Worm (Caenorhabditis elegans): ENCODE data around the gene col-171.

The col-171 gene

DNA sequence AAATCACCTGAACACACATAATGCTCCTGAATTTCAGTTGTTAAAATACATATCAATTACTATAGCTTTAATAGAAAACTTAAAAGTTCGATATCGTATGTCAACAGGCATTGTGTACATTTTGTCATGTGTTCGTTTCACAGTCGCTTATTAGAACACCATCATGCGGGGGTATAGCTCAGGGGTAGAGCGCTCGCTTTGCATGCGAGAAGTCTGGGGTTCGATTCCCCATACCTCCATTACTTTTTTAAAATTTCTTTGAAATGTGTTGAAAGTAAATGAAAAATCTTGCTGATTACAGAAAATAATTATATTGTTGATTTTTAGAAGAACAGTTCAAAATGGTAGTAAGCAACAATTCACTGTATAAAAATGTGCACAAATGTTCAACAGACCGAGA is 47.9 kb upstream of the col-171 start (continued):
- TF ChIP-seq madf-5 (GFP tag; IDR thresholded peaks at IDR 0.05), result peak; percentile 49 to 60; a peak in 1 of 4 replicates
- TF ChIP-seq nhr-41 (GFP tag; IDR thresholded peaks at IDR 0.05), result peak; percentile 86
- no peak for TF ChIP-seq egl-27 (tag; optimal IDR thresholded peaks at IDR 0.05)
- TF ChIP-seq daf-8 (GFP tag; IDR thresholded peaks at IDR 0.05), result no peak
- no peak for TF ChIP-seq tag-97 (GFP tag; IDR thresholded peaks at IDR 0.05)
- TF ChIP-seq hlh-11 (tag; optimal IDR thresholded peaks at IDR 0.05), result peak; percentile 32
- TF ChIP-seq ces-1 (GFP tag; optimal IDR thresholded peaks at IDR 0.05), result no peak

DNA sequence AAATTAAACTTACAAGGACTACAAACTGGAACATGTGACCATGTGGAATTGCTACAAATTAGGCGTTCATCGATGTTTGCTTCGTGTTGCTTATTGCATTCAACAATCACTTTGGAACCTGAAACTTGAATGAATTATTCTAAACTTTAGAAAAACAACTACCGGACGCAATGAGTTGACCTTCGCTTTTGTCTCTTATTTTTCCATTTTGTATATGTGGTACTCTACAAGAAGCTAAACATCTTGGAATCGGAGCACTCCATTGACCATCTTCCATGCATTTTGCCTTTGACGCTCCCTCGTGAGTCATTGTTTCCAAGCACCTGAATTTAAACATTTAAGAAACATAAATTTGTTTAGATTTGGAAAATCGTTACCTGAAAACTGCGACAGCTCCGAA is 45.1 kb upstream of the col-171 start:
- no peak for TF ChIP-seq F37D6.2 (tag; optimal IDR thresholded peaks at IDR 0.05)
- TF ChIP-seq aha-1 (tag), result peak; percentile 90

- TF ChIP-seq unc-39 (tag; optimal IDR thresholded peaks at IDR 0.05) (no peak), lin-1 (GFP tag; IDR thresholded peaks at IDR 0.05) (no peak), php-3 (GFP tag; IDR thresholded peaks at IDR 0.05) (no peak), zfp-2 (tag; optimal IDR thresholded peaks at IDR 0.05) (no peak), nhr-28 (tag; optimal IDR thresholded peaks at IDR 0.05) (no peak), T26A8.4 (GFP tag; IDR thresholded peaks at IDR 0.05) (no peak), gei-8 (GFP tag; optimal IDR thresholded peaks at IDR 0.05) (no peak), dmd-9 (GFP tag; IDR thresholded peaks at IDR 0.05) (no peak), set-16 (GFP tag; IDR thresholded peaks at IDR 0.05) (no peak), ceh-28 (tag; optimal IDR thresholded peaks at IDR 0.05) (no peak), lin-15B (tag; optimal IDR thresholded peaks at IDR 0.05) (no peak), jun-1 (tag; optimal IDR thresholded peaks at IDR 0.05) (no peak), nhr-10 (tag; optimal IDR thresholded peaks at IDR 0.05) (no peak), F10B5.3 (tag; optimal IDR thresholded peaks at IDR 0.05) (no peak), lim-7 (GFP tag; IDR thresholded peaks at IDR 0.05) (no peak), fos-1 (tag; optimal IDR thresholded peaks at IDR 0.05) (no peak), zag-1 (tag; optimal IDR thresholded peaks at IDR 0.05) (no peak), ama-1 (optimal IDR thresholded peaks at IDR 0.05) (no peak), attf-4 (tag; optimal IDR thresholded peaks at IDR 0.05) (no peak), nhr-6 (tag; optimal IDR thresholded peaks at IDR 0.05) (no peak)
Measured at ce11 chrX:6291632-6292031, 42.5 kb upstream of the col-171 start, which contains the start of gene lev-9. Gene lev-9, minus strand, starts transcription at chrX:6291732.

DNA sequence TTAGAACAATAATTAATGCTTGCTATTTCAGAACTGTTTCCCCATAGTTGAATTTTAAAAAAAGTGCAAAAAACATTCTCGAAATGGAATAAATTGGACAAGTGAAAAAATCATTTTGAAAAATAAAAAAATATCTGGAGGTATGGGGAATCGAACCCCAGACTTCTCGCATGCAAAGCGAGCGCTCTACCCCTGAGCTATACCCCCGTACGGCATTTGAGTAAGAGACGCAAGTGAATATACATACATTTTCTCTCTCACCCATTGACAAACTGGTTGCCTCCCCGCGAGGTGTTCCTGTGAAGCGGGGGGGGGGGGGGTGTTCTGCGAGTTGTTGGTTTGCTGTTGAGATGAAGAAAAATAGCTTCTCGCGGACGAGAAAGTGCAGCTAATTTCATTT is 42.0 kb upstream of the col-171 start:
- TF ChIP-seq lin-13 (GFP tag; optimal IDR thresholded peaks at IDR 0.05) (peak; percentile 52), T20F7.1 (GFP tag; optimal IDR thresholded peaks at IDR 0.05) (no peak), Y48G9A.11 (GFP tag; IDR thresholded peaks at IDR 0.05) (peak; percentile 81), lin-39 (tag; optimal IDR thresholded peaks at IDR 0.05) (no peak), mep-1 (tag; optimal IDR thresholded peaks at IDR 0.05) (peak; percentile 83), vab-7 (GFP tag; IDR thresholded peaks at IDR 0.05) (peak; percentile 97), hmg-1.1 (GFP tag; IDR thresholded peaks at IDR 0.05) (peak; percentile 95), madf-9 (GFP tag; conservative IDR thresholded peaks at IDR 0.05) (peak; percentile 91), aha-1 (tag) (peak; percentile 33), ama-1 (optimal IDR thresholded peaks at IDR 0.05) (no peak), unc-62 (GFP tag; optimal IDR thresholded peaks at IDR 0.05 in 1 of 2) (no peak), unc-62 (tag; optimal IDR thresholded peaks at IDR 0.05) (no peak), aly-2 (tag; optimal IDR thresholded peaks at IDR 0.05) (peak; percentile 46), daf-19 (GFP tag; conservative IDR thresholded peaks at IDR 0.05) (peak; percentile 89), unc-39 (tag; optimal IDR thresholded peaks at IDR 0.05) (no peak), mdt-29 (GFP tag; IDR thresholded peaks at IDR 0.05) (peak; percentile 72; the same call in 1 of the 2 replicates), F44E2.7 (GFP tag; IDR thresholded peaks at IDR 0.05) (peak; percentile 97), F49E8.2 (tag; optimal IDR thresholded peaks at IDR 0.05; ENCODE audit: borderline replicate concordance) (no peak), mxl-2 (GFP tag; conservative IDR thresholded peaks at IDR 0.05) (peak; percentile 78), hlh-11 (tag; optimal IDR thresholded peaks at IDR 0.05) (peak; percentile 57), tra-1 (GFP tag; IDR thresholded peaks at IDR 0.05) (peak; percentile 85), tag-97 (GFP tag; IDR thresholded peaks at IDR 0.05) (no peak), madf-5 (GFP tag; IDR thresholded peaks at IDR 0.05) (peak; percentile 93 to 98), egl-43 (GFP tag; IDR thresholded peaks at IDR 0.05) (peak; percentile 98), fos-1 (tag; optimal IDR thresholded peaks at IDR 0.05) (no peak), daf-16 (GFP tag; optimal IDR thresholded peaks at IDR 0.05) (peak; percentile 69 to 86), daf-16 (tag; optimal IDR thresholded peaks at IDR 0.05) (peak; percentile 56)

All from whole organism, L4 larva.